Worm (Caenorhabditis elegans) whole organism, late embryonic: ENCODE measurements around the gene sas-7.

Experiments used
- ama-1 ChIP-seq: fragments of 150-350 bp; optimal IDR thresholded peaks from 2 replicates; lab custom pipeline; 2014
- dve-1 ChIP-seq: sonication (generic microtip); optimal IDR thresholded peaks from 2 replicates; lab custom pipeline; 2017; ENCODE audit warnings: antibody characterized with exemption, mild to moderate bottlenecking, missing genetic modification characterization, missing compliant biosample characterization
- elt-2 ChIP-seq: sonication (generic microtip); optimal IDR thresholded peaks from 2 replicates; lab custom pipeline; 2016; ENCODE audit warnings: missing genetic modification reagents, missing genetic modification characterization, missing compliant biosample characterization
- ets-4 ChIP-seq: sonication (generic microtip); optimal IDR thresholded peaks from 2 replicates; lab custom pipeline; 2016; ENCODE audit warnings: missing genetic modification characterization, missing compliant biosample characterization
- fkh-10 ChIP-seq: fragments of 150-350 bp; optimal IDR thresholded peaks from 2 replicates; lab custom pipeline; 2014; ENCODE audit warnings: missing biosample characterization, missing genetic modification reagents, missing genetic modification characterization
- fkh-6 ChIP-seq: sonication (generic microtip); optimal IDR thresholded peaks from 2 replicates; lab custom pipeline; 2016; ENCODE audit warnings: missing genetic modification characterization, missing compliant biosample characterization
- hlh-30 ChIP-seq: sonication (generic microtip); optimal IDR thresholded peaks from 2 replicates; lab custom pipeline; 2017; ENCODE audit warnings: antibody characterized with exemption, missing genetic modification characterization, missing compliant biosample characterization; ENCODE audit not compliant: insufficient read depth
- hlh-6 ChIP-seq: sonication (generic microtip); optimal IDR thresholded peaks from 2 replicates; lab custom pipeline; 2016; ENCODE audit warnings: missing genotype, missing genetic modification characterization, missing compliant biosample characterization
- madf-2 ChIP-seq: sonication (generic microtip); optimal IDR thresholded peaks from 2 replicates; lab custom pipeline; 2017; ENCODE audit warnings: missing genetic modification characterization, missing compliant biosample characterization
- npax-4 ChIP-seq: sonication (generic microtip); optimal IDR thresholded peaks from 2 replicates; lab custom pipeline; 2016; ENCODE audit warnings: missing genetic modification characterization, missing compliant biosample characterization
- odd-2 ChIP-seq: sonication (generic microtip); optimal IDR thresholded peaks from 2 replicates; lab custom pipeline; 2017; ENCODE audit warnings: antibody characterized with exemption, mild to moderate bottlenecking, missing genetic modification characterization, missing compliant biosample characterization
- sox-2 ChIP-seq: fragments of 200-800 bp; sonication (Bioruptor generic); IDR thresholded peaks from 2 replicates; pipeline ENCODE4 v1.3.6; 2022; ENCODE audit warnings: missing genetic modification reagents, missing genetic modification characterization, missing compliant biosample characterization
- tbx-2 ChIP-seq: sonication (generic microtip); optimal IDR thresholded peaks from 2 replicates; lab custom pipeline; 2016; ENCODE audit warnings: missing genetic modification characterization, missing compliant biosample characterization
- unc-3 ChIP-seq, 2 experiments: fragments of 200-800 bp in 1 of 2; sonication (Bioruptor generic) in 1 of 2; sonication (generic microtip) in 1 of 2; conservative IDR thresholded peaks in 1 of 2; optimal IDR thresholded peaks in 1 of 2; 2 replicates each; pipeline versions ENCODE4 v1.3.6 to Lab custom; 2016 to 2022; ENCODE audit warnings: missing compliant biosample characterization in 2 of 2, missing genetic modification characterization in 2 of 2, missing genetic modification reagents in 1 of 2

ce11 chrIII:10306049-10306448 is 14.8 kb upstream of the sas-7 start, which contains the start of gene T07A5.1:
- no peak for TF ChIP-seq tbx-2
- no peak for TF ChIP-seq ama-1 (lab: Kevin White, UChicago)
- TF ChIP-seq unc-3 (GFP tag; conservative IDR thresholded peaks at IDR 0.05; lab: Robert Waterston, UW): no peak
- no peak for TF ChIP-seq unc-3 (tag; optimal IDR thresholded peaks at IDR 0.05; lab: Kevin White, UChicago)
- TF ChIP-seq hlh-30 (tag; lab: Kevin White, UChicago): no peak
- no peak for TF ChIP-seq elt-2
- no peak for TF ChIP-seq fkh-10
- TF ChIP-seq npax-4: no peak
- TF ChIP-seq odd-2 (tag; lab: Kevin White, UChicago): no peak
- TF ChIP-seq ets-4: no peak
- TF ChIP-seq sox-2 (GFP tag; lab: Robert Waterston, UW): no peak
- TF ChIP-seq madf-2 (tag; lab: Kevin White, UChicago): no peak
- no peak for TF ChIP-seq fkh-6 (tag; lab: Kevin White, UChicago)
- no peak for TF ChIP-seq hlh-6 (tag; lab: Kevin White, UChicago)
- no peak for TF ChIP-seq dve-1 (tag; lab: Kevin White, UChicago)
